Worm (Caenorhabditis elegans): ENCODE data around the gene irld-11.

irld-11 gene

ce11 chrV:1654845-1655244 is at the start of gene irld-11:
irld-11 (plus strand) TSS chrV:1655145.
- TF ChIP-seq C04F5.9 (tag; optimal IDR thresholded peaks at IDR 0.05), result no peak
- no peak for TF ChIP-seq jun-1 (tag; optimal IDR thresholded peaks at IDR 0.05)
- peak; percentile 82 for TF ChIP-seq fkh-8 (tag; optimal IDR thresholded peaks at IDR 0.05)
- no peak for TF ChIP-seq tlp-1 (tag; optimal IDR thresholded peaks at IDR 0.05)
- peak; percentile 32 for TF ChIP-seq nhr-20 (tag; optimal IDR thresholded peaks at IDR 0.05)
- no peak for TF ChIP-seq ceh-8 (GFP tag; optimal IDR thresholded peaks at IDR 0.05)

ce11 chrV:1607790-1608189 is 47.2 kb upstream of the irld-11 start, which contains the start of gene nhr-178:
nhr-178 (minus strand) TSS chrV:1607953.
- TF ChIP-seq lin-14 (GFP tag; optimal IDR thresholded peaks at IDR 0.05), result no peak
- TF ChIP-seq pqm-1 (tag; optimal IDR thresholded peaks at IDR 0.05), result no peak
- TF ChIP-seq snpc-4 (tag; optimal IDR thresholded peaks at IDR 0.05), result no peak
- no peak for TF ChIP-seq grh-1 (GFP tag; IDR thresholded peaks at IDR 0.05)
- no peak for TF ChIP-seq unc-98 (GFP tag; IDR thresholded peaks at IDR 0.05)
- peak; percentile 18 for TF ChIP-seq blmp-1 (tag; optimal IDR thresholded peaks at IDR 0.05)
- no peak for TF ChIP-seq egl-27 (tag; optimal IDR thresholded peaks at IDR 0.05)
- no peak for TF ChIP-seq mab-9 (GFP tag; IDR thresholded peaks at IDR 0.05)
- TF ChIP-seq nhr-20 (tag; optimal IDR thresholded peaks at IDR 0.05), result peak; percentile 68
- no peak for TF ChIP-seq tbx-2 (tag; optimal IDR thresholded peaks at IDR 0.05)
- no peak for TF ChIP-seq skn-1 (tag; optimal IDR thresholded peaks at IDR 0.05)
- TF ChIP-seq lir-3 (tag; optimal IDR thresholded peaks at IDR 0.05; ENCODE audit: poor library complexity), result no peak
- peak; percentile 76 for TF ChIP-seq elt-2 (tag; optimal IDR thresholded peaks at IDR 0.05)
- no peak for TF ChIP-seq ztf-11 (tag; optimal IDR thresholded peaks at IDR 0.05)
- no peak for TF ChIP-seq efl-1 (optimal IDR thresholded peaks at IDR 0.05)
- TF ChIP-seq efl-1 (GFP tag; optimal IDR thresholded peaks at IDR 0.05 in 1 of 2), result peak in 1 of 2 experiments; percentile 82
- no peak for TF ChIP-seq hlh-17 (GFP tag; optimal IDR thresholded peaks at IDR 0.05; ENCODE audit: borderline replicate concordance)
- TF ChIP-seq irx-1 (tag; optimal IDR thresholded peaks at IDR 0.05), result no peak
- TF ChIP-seq lin-39 (tag; optimal IDR thresholded peaks at IDR 0.05), result no peak
- no peak for TF ChIP-seq nhr-47 (tag; optimal IDR thresholded peaks at IDR 0.05)
- TF ChIP-seq unc-130 (tag; optimal IDR thresholded peaks at IDR 0.05), result no peak
- TF ChIP-seq swsn-7 (tag; optimal IDR thresholded peaks at IDR 0.05), result no peak
- peak; percentile 68 for TF ChIP-seq nhr-85 (tag)
- no peak for TF ChIP-seq efl-3 (GFP tag; optimal IDR thresholded peaks at IDR 0.05)
- no peak for TF ChIP-seq C34B4.2 (tag; optimal IDR thresholded peaks at IDR 0.05)
- peak in 1 of 2 experiments; percentile 46 for TF ChIP-seq lin-35 (GFP tag; optimal IDR thresholded peaks at IDR 0.05)
- no peak for TF ChIP-seq zip-4 (GFP tag; optimal IDR thresholded peaks at IDR 0.05)
- no peak for TF ChIP-seq tlp-1 (tag; optimal IDR thresholded peaks at IDR 0.05)
- TF ChIP-seq Y116A8C.19 (tag; optimal IDR thresholded peaks at IDR 0.05; ENCODE audit: borderline replicate concordance), result no peak
- peak; percentile 52 for TF ChIP-seq nhr-90 (tag; optimal IDR thresholded peaks at IDR 0.05; ENCODE audit: poor library complexity)
- TF ChIP-seq F16B12.6 (tag; optimal IDR thresholded peaks at IDR 0.05), result no peak
- TF ChIP-seq ztf-4 (tag; optimal IDR thresholded peaks at IDR 0.05), result no peak
- TF ChIP-seq nhr-84 (tag; optimal IDR thresholded peaks at IDR 0.05), result no peak
- TF ChIP-seq nhr-237 (tag; optimal IDR thresholded peaks at IDR 0.05), result no peak
- no peak for TF ChIP-seq egl-13 (tag; optimal IDR thresholded peaks at IDR 0.05)
- TF ChIP-seq ces-1 (GFP tag; optimal IDR thresholded peaks at IDR 0.05), result no peak
- peak; percentile 74 for TF ChIP-seq nhr-77 (tag; optimal IDR thresholded peaks at IDR 0.05)
- TF ChIP-seq snu-23 (GFP tag; optimal IDR thresholded peaks at IDR 0.05), result peak; percentile 33
- TF ChIP-seq fkh-8 (tag; optimal IDR thresholded peaks at IDR 0.05), result no peak
- no peak for TF ChIP-seq lin-13 (GFP tag; optimal IDR thresholded peaks at IDR 0.05)
- no peak for TF ChIP-seq ceh-63 (GFP tag; optimal IDR thresholded peaks at IDR 0.05)
- no peak for TF ChIP-seq nhr-12 (tag; optimal IDR thresholded peaks at IDR 0.05)
- TF ChIP-seq ets-5 (GFP tag; IDR thresholded peaks at IDR 0.05), result no peak
- TF ChIP-seq ama-1 (optimal IDR thresholded peaks at IDR 0.05), result no peak
- peak in 3 of 6 experiments; percentile 10 to 65 (median 46) for TF ChIP-seq elt-3 (tag; optimal IDR thresholded peaks at IDR 0.05)
- TF ChIP-seq mef-2 (tag; optimal IDR thresholded peaks at IDR 0.05), result no peak
- TF ChIP-seq sptf-1 (tag; optimal IDR thresholded peaks at IDR 0.05), result no peak
- no peak for TF ChIP-seq lsy-2 (tag; optimal IDR thresholded peaks at IDR 0.05)
- no peak for TF ChIP-seq pax-3 (tag; optimal IDR thresholded peaks at IDR 0.05)

All from whole organism, L1 larva.